Fruit fly (Drosophila melanogaster) whole organism, embryonic: ENCODE measurements around the gene TrpA1.

Source experiments
- Asciz ChIP-seq: fragments of 200-800 bp; sonication (Bioruptor generic); optimal IDR thresholded peaks from 2 replicates; lab custom pipeline; 2017; ENCODE audit warnings: missing biosample characterization, mild to moderate bottlenecking, missing genetic modification characterization, missing genetic modification reagents
- Awh ChIP-seq: fragments of 200-800 bp; sonication (Bioruptor generic); IDR thresholded peaks from 2 replicates; pipeline ENCODE4, ENCODE4 v1.3.6; 2022; ENCODE audit warnings: missing biosample characterization, missing genetic modification characterization
- BtbVII ChIP-seq: fragments of 200-800 bp; sonication (Bioruptor generic); optimal IDR thresholded peaks from 3 replicates; lab custom pipeline; 2017; ENCODE audit warnings: missing biosample characterization, mild to moderate bottlenecking, missing genetic modification characterization
- CG1024 ChIP-seq: fragments of 200-800 bp; sonication (Bioruptor generic); IDR thresholded peaks from 2 replicates; pipeline ENCODE4 v1.3.6; 2022; ENCODE audit warnings: missing biosample characterization, missing genetic modification characterization
- CG10431 ChIP-seq: fragments of 200-800 bp; sonication (Bioruptor generic); optimal IDR thresholded peaks from 3 replicates; lab custom pipeline; 2018; ENCODE audit warnings: missing biosample characterization, mild to moderate bottlenecking, missing genetic modification characterization
- CG11504 ChIP-seq: fragments of 200-800 bp; sonication (Bioruptor generic); optimal IDR thresholded peaks from 3 replicates; lab custom pipeline; 2019; ENCODE audit warnings: missing biosample characterization, mild to moderate bottlenecking, missing genetic modification characterization, moderate library complexity
- CG12659 ChIP-seq: fragments of 200-800 bp; sonication (Bioruptor generic); optimal IDR thresholded peaks from 3 replicates; lab custom pipeline; 2017; ENCODE audit warnings: mild to moderate bottlenecking, missing biosample characterization, missing genetic modification reagents, missing genetic modification characterization
- CG14050 ChIP-seq: fragments of 200-800 bp; sonication (Bioruptor generic); IDR thresholded peaks from 3 replicates; pipeline ENCODE4 v1.3.6; 2022; ENCODE audit warnings: missing biosample characterization, missing genetic modification characterization
- CG14441 ChIP-seq: fragments of 200-800 bp; sonication (Bioruptor generic); IDR thresholded peaks from 2 replicates; pipeline ENCODE4 v1.3.6; 2022; ENCODE audit warnings: missing biosample characterization, missing genetic modification characterization
- CG15269 ChIP-seq: fragments of 200-800 bp; sonication (Bioruptor generic); optimal IDR thresholded peaks from 2 replicates; lab custom pipeline; 2018; ENCODE audit warnings: missing biosample characterization, mild to moderate bottlenecking, missing genetic modification characterization, moderate library complexity
- CG15601 ChIP-seq: fragments of 200-800 bp; sonication (Bioruptor generic); optimal IDR thresholded peaks from 3 replicates; lab custom pipeline; 2019; ENCODE audit warnings: missing biosample characterization, mild to moderate bottlenecking, missing genetic modification characterization, moderate library complexity
- CG15696 ChIP-seq: fragments of 200-800 bp; sonication (Bioruptor generic); optimal IDR thresholded peaks from 2 replicates; lab custom pipeline; 2019; ENCODE audit warnings: missing biosample characterization, mild to moderate bottlenecking, missing genetic modification characterization, moderate library complexity
- CG1603 ChIP-seq: fragments of 200-800 bp; sonication (Bioruptor generic); optimal IDR thresholded peaks from 2 replicates; lab custom pipeline; 2019; ENCODE audit warnings: missing biosample characterization, mild to moderate bottlenecking, missing genetic modification characterization, moderate library complexity
- CG16813 ChIP-seq: fragments of 200-800 bp; sonication (Bioruptor generic); IDR thresholded peaks from 3 replicates; pipeline ENCODE4 v1.3.6; 2022; ENCODE audit warnings: missing biosample characterization, missing genetic modification characterization; ENCODE audit not compliant: partially characterized antibody
- CG17186 ChIP-seq: fragments of 200-800 bp; sonication (Bioruptor generic); optimal IDR thresholded peaks from 3 replicates; lab custom pipeline; 2017; ENCODE audit warnings: missing biosample characterization, missing genetic modification reagents, missing genetic modification characterization
- CG17328 ChIP-seq: fragments of 200-800 bp; sonication (Bioruptor generic); IDR thresholded peaks from 2 replicates; pipeline ENCODE4 v1.3.6; 2022; ENCODE audit warnings: missing biosample characterization, missing genetic modification characterization
- CG17361 ChIP-seq: fragments of 200-800 bp; sonication (Bioruptor generic); IDR thresholded peaks from 3 replicates; pipeline ENCODE4 v1.3.6; 2022; ENCODE audit warnings: missing biosample characterization, missing genetic modification characterization
- CG17568 ChIP-seq: fragments of 200-800 bp; sonication (Bioruptor generic); optimal IDR thresholded peaks from 2 replicates; lab custom pipeline; 2018; ENCODE audit warnings: missing biosample characterization, mild to moderate bottlenecking, missing genetic modification characterization, moderate library complexity
- CG18262 ChIP-seq: fragments of 200-800 bp; optimal IDR thresholded peaks from 3 replicates; lab custom pipeline; 2019; ENCODE audit warnings: missing biosample characterization, mild to moderate bottlenecking, missing genetic modification characterization, moderate library complexity
- CG2116 ChIP-seq: fragments of 200-800 bp; sonication (Bioruptor generic); optimal IDR thresholded peaks from 3 replicates; lab custom pipeline; 2018; ENCODE audit warnings: missing biosample characterization, mild to moderate bottlenecking, missing genetic modification characterization
- CG30431 ChIP-seq: fragments of 200-800 bp; sonication (Bioruptor generic); optimal IDR thresholded peaks from 2 replicates; lab custom pipeline; 2017; ENCODE audit warnings: missing biosample characterization, missing genetic modification characterization
- CG4707 ChIP-seq: fragments of 200-800 bp; sonication (Bioruptor generic); optimal IDR thresholded peaks from 2 replicates; lab custom pipeline; 2018; ENCODE audit warnings: missing biosample characterization, mild to moderate bottlenecking, missing genetic modification characterization, moderate library complexity
- CG5953 ChIP-seq: fragments of 200-800 bp; sonication (Bioruptor generic); IDR thresholded peaks from 2 replicates; pipeline ENCODE4 v1.3.6; 2022; ENCODE audit warnings: missing biosample characterization, missing genetic modification characterization
- CG7928 ChIP-seq: fragments of 200-800 bp; sonication (Bioruptor generic); optimal IDR thresholded peaks from 2 replicates; lab custom pipeline; 2017; ENCODE audit warnings: missing biosample characterization, mild to moderate bottlenecking, missing genetic modification characterization
- CG9797 ChIP-seq: fragments of 200-800 bp; sonication (Bioruptor generic); optimal IDR thresholded peaks from 3 replicates; lab custom pipeline; 2018; ENCODE audit warnings: missing biosample characterization, mild to moderate bottlenecking, missing genetic modification characterization
- Chrac-16 ChIP-seq: fragments of 200-800 bp; sonication (Bioruptor generic); optimal IDR thresholded peaks from 3 replicates; lab custom pipeline; 2016; ENCODE audit warnings: missing biosample characterization, missing genetic modification characterization
- CoRest ChIP-seq: fragments of 200-800 bp; sonication (Bioruptor generic); optimal IDR thresholded peaks from 3 replicates; lab custom pipeline; 2018; ENCODE audit warnings: missing biosample characterization, mild to moderate bottlenecking, missing genetic modification characterization, moderate library complexity
- Ets65A ChIP-seq: fragments of 200-800 bp; sonication (Bioruptor generic); peaks from one replicate; lab custom pipeline; 2016; ENCODE audit warnings: missing biosample characterization, missing genetic modification characterization
- HmgD ChIP-seq: fragments of 200-800 bp; sonication (Bioruptor generic); optimal IDR thresholded peaks from 3 replicates; lab custom pipeline; 2016; ENCODE audit warnings: missing biosample characterization, missing genetic modification characterization
- MESR4 ChIP-seq: fragments of 200-800 bp; sonication (Bioruptor generic); optimal IDR thresholded peaks from 2 replicates; lab custom pipeline; 2018; ENCODE audit warnings: missing biosample characterization, mild to moderate bottlenecking, missing genetic modification characterization, moderate library complexity
- Mes4 ChIP-seq: fragments of 200-800 bp; sonication (Bioruptor generic); optimal IDR thresholded peaks from 2 replicates; lab custom pipeline; 2016; ENCODE audit warnings: missing biosample characterization, missing genetic modification characterization
- bigmax ChIP-seq: fragments of 200-800 bp; sonication (Bioruptor generic); optimal IDR thresholded peaks from 2 replicates; lab custom pipeline; 2018; ENCODE audit warnings: missing biosample characterization, mild to moderate bottlenecking, missing genetic modification characterization
- bsh ChIP-seq, 2 experiments: fragments of 200-800 bp; sonication (Bioruptor generic); optimal IDR thresholded peaks; 2 replicates each; lab custom pipeline; 2017 to 2018; ENCODE audit warnings: mild to moderate bottlenecking in 2 of 2, missing biosample characterization in 2 of 2, missing genetic modification characterization in 2 of 2, moderate library complexity in 1 of 2
- da ChIP-seq: fragments of 200-800 bp; sonication (Bioruptor generic); optimal IDR thresholded peaks from 2 replicates; lab custom pipeline; 2016; ENCODE audit warnings: missing biosample characterization, missing genetic modification characterization
- danr ChIP-seq: fragments of 200-800 bp; sonication (Bioruptor generic); IDR thresholded peaks from 2 replicates; pipeline ENCODE4 v1.3.6; 2022; ENCODE audit warnings: missing biosample characterization, missing genetic modification characterization
- dmrt11E ChIP-seq: fragments of 200-800 bp; sonication (Bioruptor generic); optimal IDR thresholded peaks from 3 replicates; lab custom pipeline; 2018; ENCODE audit warnings: missing biosample characterization, mild to moderate bottlenecking, missing genetic modification characterization, moderate library complexity
- gcm2 ChIP-seq: fragments of 200-800 bp; sonication (Bioruptor generic); optimal IDR thresholded peaks from 2 replicates; lab custom pipeline; 2016; ENCODE audit warnings: missing biosample characterization, missing genetic modification characterization
- gsb-n ChIP-seq: fragments of 200-800 bp; sonication (Bioruptor generic); optimal IDR thresholded peaks from 3 replicates; lab custom pipeline; 2018; ENCODE audit warnings: missing biosample characterization, mild to moderate bottlenecking, missing genetic modification characterization
- ken ChIP-seq: fragments of 200-800 bp; sonication (Bioruptor generic); IDR thresholded peaks from 3 replicates; pipeline ENCODE4 v1.3.6; 2022; ENCODE audit warnings: missing biosample characterization, missing genetic modification characterization
- mam ChIP-seq: fragments of 200-800 bp; sonication (Bioruptor generic); optimal IDR thresholded peaks from 3 replicates; lab custom pipeline; 2016; ENCODE audit warnings: missing biosample characterization, missing genetic modification characterization
- nerfin-1 ChIP-seq: fragments of 200-800 bp; sonication (Bioruptor generic); optimal IDR thresholded peaks from 3 replicates; lab custom pipeline; 2019; ENCODE audit warnings: missing biosample characterization, mild to moderate bottlenecking, missing genetic modification characterization, moderate library complexity
- nerfin-2 ChIP-seq: fragments of 200-800 bp; sonication (Bioruptor generic); IDR thresholded peaks from 2 replicates; pipeline ENCODE4 v1.3.6; 2022; ENCODE audit warnings: missing biosample characterization, missing genetic modification characterization; ENCODE audit not compliant: partially characterized antibody
- pb ChIP-seq: fragments of 200-800 bp; sonication (Bioruptor generic); optimal IDR thresholded peaks from 3 replicates; lab custom pipeline; 2016; ENCODE audit warnings: missing biosample characterization, missing genetic modification characterization
- psq ChIP-seq: fragments of 200-800 bp; sonication (Bioruptor generic); optimal IDR thresholded peaks from 2 replicates; lab custom pipeline; 2017; ENCODE audit warnings: missing biosample characterization, missing genetic modification characterization
- seq ChIP-seq: fragments of 200-800 bp; sonication (Bioruptor generic); IDR thresholded peaks from 2 replicates; pipeline ENCODE4 v1.3.6; 2022; ENCODE audit warnings: missing biosample characterization, missing genetic modification characterization
- sim ChIP-seq: fragments of 200-800 bp; sonication (Bioruptor generic); IDR thresholded peaks from 2 replicates; pipeline ENCODE4 v1.3.6; 2022; ENCODE audit warnings: missing biosample characterization, missing genetic modification characterization
- trem ChIP-seq: fragments of 200-800 bp; optimal IDR thresholded peaks from 3 replicates; lab custom pipeline; 2019; ENCODE audit warnings: missing biosample characterization, mild to moderate bottlenecking, missing genetic modification characterization, moderate library complexity
- wek ChIP-seq: fragments of 200-800 bp; sonication (Bioruptor generic); optimal IDR thresholded peaks from 3 replicates; lab custom pipeline; 2018; ENCODE audit warnings: missing biosample characterization, mild to moderate bottlenecking, missing genetic modification characterization, moderate library complexity
- zfh1 ChIP-seq: fragments of 200-800 bp; sonication (Bioruptor generic); IDR thresholded peaks from 3 replicates; pipeline ENCODE4 v1.3.6; 2022; ENCODE audit warnings: missing biosample characterization, missing genetic modification characterization

The TrpA1 gene

DNA sequence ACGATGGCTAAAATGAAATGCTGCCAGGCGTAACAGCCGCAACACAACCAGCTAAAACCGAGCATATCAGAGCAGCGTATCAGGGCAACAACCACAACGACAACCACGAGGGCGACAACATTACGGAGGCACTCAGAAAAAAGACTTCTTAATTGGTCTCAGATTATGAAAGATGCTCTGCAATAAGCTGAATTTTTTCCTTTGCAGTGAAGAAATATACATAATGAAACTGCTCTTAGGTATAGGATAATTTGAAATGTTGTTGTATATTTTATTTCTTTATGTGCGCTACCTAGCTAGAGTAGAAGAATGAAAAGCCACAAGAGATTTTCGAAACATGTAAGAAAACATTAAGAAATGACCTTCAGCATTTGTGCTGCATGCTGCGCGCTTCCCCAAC lies 24.5 kb upstream of the TrpA1 start (continued):
- no peak for TF ChIP-seq Chrac-16 (GFP tag; lab: Kevin White, UChicago)
- no peak for TF ChIP-seq CG17568 (GFP tag; lab: Kevin White, UChicago)
- peak; percentile 20 for TF ChIP-seq CG15269
- TF ChIP-seq Ets65A (GFP tag; lab: Kevin White, UChicago): peak; percentile 51
- 0 out of 3 replicates have a peak, but pooled peaks have one; percentile 17 for TF ChIP-seq CG17361 (GFP tag; lab: Robert Waterston, UW)
- TF ChIP-seq CG14441 (GFP tag; lab: Robert Waterston, UW): peak; percentile 40; the same call in 1 of the 2 replicates
- TF ChIP-seq CG15696 (tag; lab: Kevin White, UChicago): no peak
- TF ChIP-seq CG11504 (tag; lab: Kevin White, UChicago): no peak
- no peak for TF ChIP-seq CG9797
- peak; percentile 14 for TF ChIP-seq CG18262
- TF ChIP-seq CG14050 (GFP tag; lab: Robert Waterston, UW): peak; percentile 11; the same call in 1 of the 3 replicates
- no peak for TF ChIP-seq nerfin-2 (GFP tag; lab: Robert Waterston, UW)
- no peak for TF ChIP-seq CG7928
- TF ChIP-seq gcm2 (GFP tag; lab: Kevin White, UChicago): no peak
- TF ChIP-seq CG17186 (GFP tag; lab: Kevin White, UChicago): no peak
- TF ChIP-seq, all 482 proteins: peak for 18

DNA sequence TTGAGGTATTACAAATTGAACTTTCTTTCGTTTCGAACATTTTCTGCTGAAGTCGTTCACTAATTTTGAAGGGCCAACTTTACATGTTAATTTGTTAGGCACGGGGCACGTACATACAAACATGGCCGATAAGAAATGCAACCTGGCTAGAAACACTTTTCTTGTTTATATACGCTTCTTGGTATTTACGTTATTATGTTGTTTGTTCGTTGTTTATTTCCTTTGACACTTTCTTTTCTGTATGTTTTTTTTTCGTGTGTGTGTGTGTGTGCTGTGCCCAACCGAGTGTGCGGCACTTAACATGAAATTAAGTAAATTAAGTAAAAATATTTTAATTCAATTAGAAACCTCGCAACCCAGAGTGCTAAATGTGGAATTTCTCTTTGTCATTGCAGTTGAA lies 20.7 kb upstream of the TrpA1 start:
- TF ChIP-seq bigmax (GFP tag; lab: Kevin White, UChicago): no peak
- no peak for TF ChIP-seq MESR4 (GFP tag; lab: Kevin White, UChicago)
- no peak for TF ChIP-seq sim (GFP tag; lab: Robert Waterston, UW)
- no peak for TF ChIP-seq CG16813 (GFP tag; lab: Robert Waterston, UW)
- TF ChIP-seq danr (GFP tag; lab: Robert Waterston, UW): no peak
- TF ChIP-seq CG15696 (tag; lab: Kevin White, UChicago): peak; percentile 33
- no peak for TF ChIP-seq psq (GFP tag; lab: Kevin White, UChicago)
- peak; percentile 38; the same call in 1 of the 2 replicates for TF ChIP-seq CG1024 (GFP tag; lab: Robert Waterston, UW)
- TF ChIP-seq Asciz (GFP tag; lab: Kevin White, UChicago): peak; percentile 85
- peak; percentile 79 for TF ChIP-seq CG10431 (GFP tag; lab: Kevin White, UChicago)
- TF ChIP-seq CG30431 (GFP tag; lab: Kevin White, UChicago): no peak
- no peak for TF ChIP-seq pb (GFP tag; lab: Kevin White, UChicago)
- peak; percentile 23 for TF ChIP-seq nerfin-1 (tag; lab: Kevin White, UChicago)
- peak; percentile 66 for TF ChIP-seq gsb-n
- TF ChIP-seq trem (tag; lab: Kevin White, UChicago): no peak
- TF ChIP-seq dmrt11E: peak; percentile 23
- TF ChIP-seq CoRest (tag; lab: Kevin White, UChicago): peak; percentile 33
- peak; percentile 12; the same call in 1 of the 2 replicates for TF ChIP-seq CG17328 (GFP tag; lab: Robert Waterston, UW)
- peak; percentile 67 for TF ChIP-seq CG4707 (GFP tag; lab: Kevin White, UChicago)
- no peak for TF ChIP-seq mam
- TF ChIP-seq wek (GFP tag; lab: Kevin White, UChicago): peak; percentile 56
- peak; percentile 3 for TF ChIP-seq CG12659 (GFP tag; lab: Kevin White, UChicago)
- peak; percentile 88 for TF ChIP-seq CG15601 (tag; lab: Kevin White, UChicago)
- TF ChIP-seq zfh1: peak; percentile 39; the same call in 1 of the 3 replicates
- TF ChIP-seq CG7928: no peak
- TF ChIP-seq Mes4 (GFP tag; lab: Kevin White, UChicago): peak; percentile 35
- TF ChIP-seq CG2116 (GFP tag; lab: Kevin White, UChicago): peak; percentile 17
- TF ChIP-seq CG5953 (GFP tag; lab: Robert Waterston, UW): 0 out of 2 replicates have a peak, but pooled peaks have one; percentile 25
- peak; percentile 14 for TF ChIP-seq CG1603
- peak; percentile 59 for TF ChIP-seq ken (GFP tag; lab: Robert Waterston, UW)
- TF ChIP-seq seq (GFP tag; lab: Robert Waterston, UW): no peak
- TF ChIP-seq bsh (GFP tag; optimal IDR thresholded peaks at IDR 0.05; lab: Kevin White, UChicago): peak in 1 of 2 experiments; percentile 81
- TF ChIP-seq Awh: peak; percentile 87
- TF ChIP-seq HmgD (GFP tag; lab: Kevin White, UChicago): no peak
- TF ChIP-seq da: no peak
- no peak for TF ChIP-seq BtbVII
